Fruit fly (Drosophila melanogaster) whole organism, wandering third instar larva: ENCODE results near the gene CG14506.

Experiments used
- Hr78 ChIP-seq: fragments of >200 bp; optimal IDR thresholded peaks from 2 replicates; lab custom pipeline; 2017; ENCODE audit warnings: missing biosample characterization, missing genetic modification characterization
- OdsH ChIP-seq: fragments of 200-800 bp; sonication (Bioruptor generic); optimal IDR thresholded peaks from 2 replicates; lab custom pipeline; 2016; ENCODE audit warnings: missing biosample characterization, mild to moderate bottlenecking, missing genetic modification characterization
- jim ChIP-seq: fragments of 175-275, 200-325 bp; sonication (Bioruptor generic); optimal IDR thresholded peaks from 2 replicates; lab custom pipeline; 2016; ENCODE audit warnings: missing biosample characterization, mild to moderate bottlenecking, missing genetic modification characterization

DNA sequence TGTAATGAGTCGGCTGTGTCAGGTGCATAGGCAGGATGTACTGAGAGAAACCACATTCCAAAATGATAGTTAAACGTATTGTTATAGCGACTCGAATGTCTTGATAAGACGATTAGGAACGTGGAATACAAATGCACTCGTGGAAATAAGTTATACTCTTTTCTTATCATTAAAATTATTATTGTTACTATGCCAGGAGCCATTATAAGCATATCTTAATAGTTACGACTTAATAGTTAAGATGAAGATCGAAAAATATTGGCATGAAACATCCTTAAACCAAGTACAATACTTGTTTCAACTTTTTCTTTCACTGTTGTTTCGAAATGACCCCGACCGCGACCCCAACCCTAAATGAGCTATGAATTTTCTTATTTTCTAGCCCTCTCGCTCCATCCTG, 12.9 kb upstream of the CG14506 start:
- TF ChIP-seq OdsH (GFP tag; lab: Kevin White, UChicago), result no peak
- no peak for TF ChIP-seq Hr78 (GFP tag; lab: Kevin White, UChicago)
- no peak for TF ChIP-seq jim (GFP tag; lab: Kevin White, UChicago)
